Worm (Caenorhabditis elegans): Measurements from ENCODE around the gene F53F1.2.

F53F1.2 gene

DNA sequence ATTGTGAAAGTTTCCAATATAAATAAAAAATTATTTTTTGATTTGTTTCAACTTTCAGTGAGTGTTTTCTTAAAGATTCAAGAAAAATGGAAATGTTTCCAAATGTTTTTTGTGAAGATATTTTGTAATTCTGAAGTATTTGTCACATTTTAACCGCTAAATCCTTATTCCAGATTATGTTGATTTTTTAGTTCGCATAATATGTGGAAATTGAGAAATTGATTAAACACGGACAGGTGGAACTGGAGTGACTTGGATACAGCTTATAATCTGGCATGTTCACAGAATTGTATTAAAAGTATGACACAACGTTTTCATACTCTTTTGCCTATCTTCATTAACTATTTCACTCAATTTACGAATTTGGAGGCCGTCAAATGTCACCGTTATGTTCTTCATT, 48.8 kb downstream of the F53F1.2 start, which contains the start of gene lurp-3:
lurp-3 (plus strand) TSS at position 301 of the 400 bp plus-strand sequence.
- TF ChIP-seq nfya-1 (tag; optimal IDR thresholded peaks at IDR 0.05; ENCODE audit: borderline replicate concordance, insufficient read depth) (no peak), repo-1 (tag; optimal IDR thresholded peaks at IDR 0.05) (no peak), F23B12.7 (tag; optimal IDR thresholded peaks at IDR 0.05; ENCODE audit: insufficient read depth) (no peak), snpc-1.1 (tag; optimal IDR thresholded peaks at IDR 0.05; ENCODE audit: insufficient read depth) (no peak), mel-28 (tag; optimal IDR thresholded peaks at IDR 0.05; ENCODE audit: borderline replicate concordance) (no peak), efl-1 (GFP tag; optimal IDR thresholded peaks at IDR 0.05) (no peak), B0019.2 (GFP tag; conservative IDR thresholded peaks at IDR 0.05) (no peak), aptf-2 (GFP tag; conservative IDR thresholded peaks at IDR 0.05) (no peak)

DNA sequence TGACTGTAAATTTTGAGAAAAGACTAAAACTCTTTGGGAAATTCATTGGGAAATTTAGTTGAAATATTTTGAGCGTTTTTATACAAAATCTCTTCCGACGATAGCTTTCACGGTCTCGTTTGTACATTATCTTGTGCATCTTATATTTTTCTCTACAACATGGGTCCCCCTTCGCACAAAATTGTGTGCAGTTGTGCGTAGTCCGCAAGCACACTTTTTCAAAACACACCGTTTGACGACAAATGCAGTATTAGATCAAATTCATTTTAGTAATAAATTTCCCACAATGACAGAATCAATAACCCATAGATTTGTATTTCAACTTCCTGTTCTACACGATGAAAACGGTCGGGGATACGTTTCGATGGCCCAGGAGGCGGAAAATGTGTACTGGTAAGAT, 51.2 kb downstream of the F53F1.2 start, which contains the start of gene F25H9.2:
F25H9.2 (plus strand) TSS at position 226 of the 400 bp plus-strand sequence.
- no peak for TF ChIP-seq hmg-1.2 (GFP tag; IDR thresholded peaks at IDR 0.05)
- TF ChIP-seq let-607 (tag; optimal IDR thresholded peaks at IDR 0.05) = no peak
- TF ChIP-seq mcd-1 (GFP tag; IDR thresholded peaks at IDR 0.05) = no peak
- no peak for TF ChIP-seq Y95B8A.8 (GFP tag; IDR thresholded peaks at IDR 0.05)
- no peak for TF ChIP-seq madf-10 (tag; optimal IDR thresholded peaks at IDR 0.05)
- no peak for TF ChIP-seq K11D2.4 (GFP tag; IDR thresholded peaks at IDR 0.05)
- TF ChIP-seq hmg-20 (GFP tag; IDR thresholded peaks at IDR 0.05) = no peak
- no peak for TF ChIP-seq fkh-3 (tag; optimal IDR thresholded peaks at IDR 0.05)
- no peak for TF ChIP-seq sea-2 (GFP tag; IDR thresholded peaks at IDR 0.05)
